Fruit fly (Drosophila melanogaster) whole organism, embryonic: ENCODE measurements around the gene CG14721.

ENCODE experiments used
- Asciz ChIP-seq: fragments of 200-800 bp; sonication (Bioruptor generic); optimal IDR thresholded peaks from 2 replicates; lab custom pipeline; 2017; ENCODE audit warnings: missing biosample characterization, mild to moderate bottlenecking, missing genetic modification characterization, missing genetic modification reagents
- Atf3 ChIP-seq: fragments of 200-800 bp; sonication (Bioruptor generic); optimal IDR thresholded peaks from 3 replicates; lab custom pipeline; 2016; ENCODE audit warnings: missing biosample characterization, missing genetic modification characterization
- Bdp1 ChIP-seq: fragments of 200-800 bp; sonication (Bioruptor generic); optimal IDR thresholded peaks from 3 replicates; lab custom pipeline; 2016; ENCODE audit warnings: missing biosample characterization, missing genetic modification characterization
- BtbVII ChIP-seq: fragments of 200-800 bp; sonication (Bioruptor generic); optimal IDR thresholded peaks from 3 replicates; lab custom pipeline; 2017; ENCODE audit warnings: missing biosample characterization, mild to moderate bottlenecking, missing genetic modification characterization
- CG10321 ChIP-seq: fragments of 200-800 bp; sonication (Bioruptor generic); IDR thresholded peaks from 2 replicates; pipeline ENCODE4 v1.3.6; 2022; ENCODE audit warnings: missing biosample characterization, missing genetic modification characterization
- CG10543 ChIP-seq: fragments of 200-800 bp; sonication (Bioruptor generic); optimal IDR thresholded peaks from 3 replicates; lab custom pipeline; 2017; ENCODE audit warnings: missing biosample characterization, mild to moderate bottlenecking, missing genetic modification characterization, moderate library complexity
- CG10979 ChIP-seq: fragments of 200-800 bp; sonication (Bioruptor generic); optimal IDR thresholded peaks from 2 replicates; lab custom pipeline; 2018; ENCODE audit warnings: missing biosample characterization, mild to moderate bottlenecking, missing genetic modification characterization, moderate library complexity
- CG11085 ChIP-seq: fragments of 200-800 bp; sonication (Bioruptor generic); IDR thresholded peaks from 2 replicates; pipeline ENCODE4 v1.3.6; 2022; ENCODE audit warnings: missing biosample characterization, missing genetic modification characterization
- CG11696 ChIP-seq: fragments of 200-800 bp; sonication (Bioruptor generic); IDR thresholded peaks from 2 replicates; pipeline ENCODE4 v1.3.6; 2022; ENCODE audit warnings: missing biosample characterization, missing genetic modification characterization
- CG12071 ChIP-seq: fragments of 200-800 bp; sonication (Bioruptor generic); optimal IDR thresholded peaks from 3 replicates; lab custom pipeline; 2018; ENCODE audit warnings: missing biosample characterization, mild to moderate bottlenecking, missing genetic modification characterization
- CG13296 ChIP-seq: fragments of 200-800 bp; sonication (Bioruptor generic); optimal IDR thresholded peaks from 3 replicates; lab custom pipeline; 2018; ENCODE audit warnings: missing biosample characterization, mild to moderate bottlenecking, missing genetic modification characterization
- CG14050 ChIP-seq: fragments of 200-800 bp; sonication (Bioruptor generic); IDR thresholded peaks from 3 replicates; pipeline ENCODE4 v1.3.6; 2022; ENCODE audit warnings: missing biosample characterization, missing genetic modification characterization
- CG14965 ChIP-seq: fragments of 200-800 bp; sonication (Bioruptor generic); optimal IDR thresholded peaks from 2 replicates; lab custom pipeline; 2016; ENCODE audit warnings: missing biosample characterization, missing genetic modification characterization, borderline replicate concordance
- CG15696 ChIP-seq: fragments of 200-800 bp; sonication (Bioruptor generic); optimal IDR thresholded peaks from 2 replicates; lab custom pipeline; 2019; ENCODE audit warnings: missing biosample characterization, mild to moderate bottlenecking, missing genetic modification characterization, moderate library complexity
- CG16779 ChIP-seq: fragments of 200-800 bp; sonication (Bioruptor generic); IDR thresholded peaks from 2 replicates; pipeline ENCODE4 v1.3.6; 2022; ENCODE audit warnings: missing biosample characterization, missing genetic modification characterization
- CG17328 ChIP-seq: fragments of 200-800 bp; sonication (Bioruptor generic); IDR thresholded peaks from 2 replicates; pipeline ENCODE4 v1.3.6; 2022; ENCODE audit warnings: missing biosample characterization, missing genetic modification characterization
- CG18476 ChIP-seq: fragments of 200-800 bp; sonication (Bioruptor generic); optimal IDR thresholded peaks from 2 replicates; lab custom pipeline; 2016; ENCODE audit warnings: missing biosample characterization, mild to moderate bottlenecking, missing genetic modification characterization
- CG2889 ChIP-seq: fragments of 200-800 bp; sonication (Bioruptor generic); IDR thresholded peaks from 3 replicates; pipeline ENCODE4 v1.3.6; 2022; ENCODE audit warnings: missing biosample characterization, missing genetic modification characterization
- CG3995 ChIP-seq: fragments of 200-800 bp; sonication (Bioruptor generic); optimal IDR thresholded peaks from 3 replicates; lab custom pipeline; 2016; ENCODE audit warnings: missing biosample characterization, missing genetic modification characterization
- CG4617 ChIP-seq: fragments of 200-800 bp; sonication (Bioruptor generic); optimal IDR thresholded peaks from 3 replicates; lab custom pipeline; 2016; ENCODE audit warnings: missing biosample characterization, missing genetic modification characterization, borderline replicate concordance
- CG8478 ChIP-seq: fragments of >200 bp; optimal IDR thresholded peaks from 2 replicates; lab custom pipeline; 2018
- CG9215 ChIP-seq: fragments of 200-800 bp; sonication (Bioruptor generic); IDR thresholded peaks from 2 replicates; pipeline ENCODE4 v1.3.6; 2022; ENCODE audit warnings: missing biosample characterization, missing genetic modification characterization
- Drgx ChIP-seq: fragments of 200-800 bp; sonication (Bioruptor generic); IDR thresholded peaks from 2 replicates; pipeline ENCODE4 v1.3.6; 2022; ENCODE audit warnings: missing biosample characterization, missing genetic modification characterization
- Hand ChIP-seq: fragments of 200-800 bp; sonication (Bioruptor generic); optimal IDR thresholded peaks from 2 replicates; lab custom pipeline; 2017; ENCODE audit warnings: mild to moderate bottlenecking, missing biosample characterization, missing genetic modification reagents, missing genetic modification characterization
- HmgZ ChIP-seq: fragments of 200-800 bp; sonication (Bioruptor generic); optimal IDR thresholded peaks from 2 replicates; lab custom pipeline; 2018; ENCODE audit warnings: missing biosample characterization, mild to moderate bottlenecking, missing genetic modification characterization
- Hmr ChIP-seq: fragments of 200-800 bp; sonication (Bioruptor generic); optimal IDR thresholded peaks from 3 replicates; lab custom pipeline; 2017; ENCODE audit warnings: mild to moderate bottlenecking, missing biosample characterization, missing genetic modification reagents, missing genetic modification characterization
- Hr39 ChIP-seq: fragments of >200 bp; optimal IDR thresholded peaks from 2 replicates; lab custom pipeline; 2017
- Hsf ChIP-seq: fragments of 200-800 bp; sonication (Bioruptor generic); optimal IDR thresholded peaks from 3 replicates; lab custom pipeline; 2016; ENCODE audit warnings: missing biosample characterization, missing genetic modification characterization
- Jarid2 ChIP-seq: fragments of 200-800 bp; sonication (Bioruptor generic); optimal IDR thresholded peaks from 3 replicates; lab custom pipeline; 2017; ENCODE audit warnings: mild to moderate bottlenecking, missing biosample characterization, missing genetic modification reagents, missing genetic modification characterization
- NC2β ChIP-seq: fragments of 200-800 bp; sonication (Bioruptor generic); optimal IDR thresholded peaks from 2 replicates; lab custom pipeline; 2016; ENCODE audit warnings: missing biosample characterization, missing genetic modification characterization
- Nf-YC ChIP-seq: fragments of 200-800 bp; optimal IDR thresholded peaks from 3 replicates; lab custom pipeline; 2019; ENCODE audit warnings: missing biosample characterization, mild to moderate bottlenecking, missing genetic modification characterization, moderate library complexity
- TFAM ChIP-seq: fragments of 200-800 bp; sonication (Bioruptor generic); optimal IDR thresholded peaks from 2 replicates; lab custom pipeline; 2017; ENCODE audit warnings: missing biosample characterization, missing genetic modification characterization, inconsistent platforms
- Taf1 ChIP-seq: fragments of 200-800 bp; sonication (Bioruptor generic); IDR thresholded peaks from 2 replicates; pipeline ENCODE4 v1.3.6; 2022; ENCODE audit warnings: missing biosample characterization, missing genetic modification characterization
- Xrp1 ChIP-seq: fragments of 200-800 bp; sonication (Bioruptor generic); IDR thresholded peaks from 2 replicates; pipeline ENCODE4 v1.3.6; 2022; ENCODE audit warnings: missing biosample characterization, missing genetic modification characterization
- YL-1 ChIP-seq: fragments of 200-800 bp; sonication (Bioruptor generic); optimal IDR thresholded peaks from 3 replicates; lab custom pipeline; 2017; ENCODE audit warnings: missing biosample characterization, mild to moderate bottlenecking, missing genetic modification characterization
- ac ChIP-seq: fragments of 200-800 bp; sonication (Bioruptor generic); optimal IDR thresholded peaks from 3 replicates; lab custom pipeline; 2017; ENCODE audit warnings: missing biosample characterization, mild to moderate bottlenecking, missing genetic modification characterization
- bigmax ChIP-seq: fragments of 200-800 bp; sonication (Bioruptor generic); optimal IDR thresholded peaks from 2 replicates; lab custom pipeline; 2018; ENCODE audit warnings: missing biosample characterization, mild to moderate bottlenecking, missing genetic modification characterization
- chif ChIP-seq, 2 experiments: fragments of 200-800 bp; sonication (Bioruptor generic); optimal IDR thresholded peaks; 3 replicates each; lab custom pipeline; 2016; ENCODE audit warnings: missing biosample characterization in 2 of 2, missing genetic modification characterization in 2 of 2
- dpn ChIP-seq, 2 experiments: fragments of 200-800 bp; sonication (Bioruptor generic); optimal IDR thresholded peaks; 3 replicates each; lab custom pipeline; 2016; ENCODE audit warnings: missing biosample characterization in 2 of 2, missing genetic modification characterization in 2 of 2
- dysf ChIP-seq: fragments of 200-800 bp; sonication (Bioruptor generic); IDR thresholded peaks from 3 replicates; pipeline ENCODE4 v1.3.6; 2022; ENCODE audit warnings: missing biosample characterization, missing genetic modification characterization
- grn ChIP-seq: fragments of 200-800 bp; sonication (Bioruptor generic); optimal IDR thresholded peaks from 3 replicates; lab custom pipeline; 2017; ENCODE audit warnings: missing biosample characterization, missing genetic modification characterization
- insv ChIP-seq, 2 experiments: fragments of 200-800 bp; sonication (Bioruptor generic); optimal IDR thresholded peaks; 3 replicates each; lab custom pipeline; 2016 to 2018; ENCODE audit warnings: missing biosample characterization in 2 of 2, missing genetic modification characterization in 2 of 2
- ken ChIP-seq: fragments of 200-800 bp; sonication (Bioruptor generic); IDR thresholded peaks from 3 replicates; pipeline ENCODE4 v1.3.6; 2022; ENCODE audit warnings: missing biosample characterization, missing genetic modification characterization
- maf-S ChIP-seq: fragments of 200-800 bp; sonication (Bioruptor generic); optimal IDR thresholded peaks from 2 replicates; lab custom pipeline; 2016; ENCODE audit warnings: missing biosample characterization, missing genetic modification characterization
- peb ChIP-seq: fragments of 200-800 bp; sonication (Bioruptor generic); IDR thresholded peaks from 2 replicates; pipeline ENCODE4 v1.3.6; 2022; ENCODE audit warnings: missing biosample characterization, missing genetic modification characterization
- shn ChIP-seq: fragments of 200-800 bp; sonication (Bioruptor generic); optimal IDR thresholded peaks from 3 replicates; lab custom pipeline; 2016; ENCODE audit warnings: missing biosample characterization, missing genetic modification characterization
- sima ChIP-seq: fragments of 200-800 bp; sonication (Bioruptor generic); optimal IDR thresholded peaks from 2 replicates; lab custom pipeline; 2016; ENCODE audit warnings: missing biosample characterization, missing genetic modification characterization
- sqz ChIP-seq: fragments of 200-800 bp; sonication (Bioruptor generic); optimal IDR thresholded peaks from 3 replicates; lab custom pipeline; 2018; ENCODE audit warnings: missing biosample characterization, mild to moderate bottlenecking, missing genetic modification characterization
- tio ChIP-seq: fragments of 200-800 bp; sonication (Bioruptor generic); optimal IDR thresholded peaks from 2 replicates; lab custom pipeline; 2017; ENCODE audit warnings: missing biosample characterization, missing genetic modification characterization, inconsistent platforms
- toy ChIP-seq: fragments of 200-800 bp; sonication (Bioruptor generic); IDR thresholded peaks from 2 replicates; pipeline ENCODE4 v1.3.6; 2022; ENCODE audit warnings: missing biosample characterization, missing genetic modification characterization
- trh ChIP-seq: fragments of 200-800 bp; sonication (Bioruptor generic); optimal IDR thresholded peaks from 2 replicates; lab custom pipeline; 2016; ENCODE audit warnings: missing biosample characterization, missing genetic modification characterization
- zfh1 ChIP-seq: fragments of 200-800 bp; sonication (Bioruptor generic); IDR thresholded peaks from 3 replicates; pipeline ENCODE4 v1.3.6; 2022; ENCODE audit warnings: missing biosample characterization, missing genetic modification characterization

Gene CG14721

DNA sequence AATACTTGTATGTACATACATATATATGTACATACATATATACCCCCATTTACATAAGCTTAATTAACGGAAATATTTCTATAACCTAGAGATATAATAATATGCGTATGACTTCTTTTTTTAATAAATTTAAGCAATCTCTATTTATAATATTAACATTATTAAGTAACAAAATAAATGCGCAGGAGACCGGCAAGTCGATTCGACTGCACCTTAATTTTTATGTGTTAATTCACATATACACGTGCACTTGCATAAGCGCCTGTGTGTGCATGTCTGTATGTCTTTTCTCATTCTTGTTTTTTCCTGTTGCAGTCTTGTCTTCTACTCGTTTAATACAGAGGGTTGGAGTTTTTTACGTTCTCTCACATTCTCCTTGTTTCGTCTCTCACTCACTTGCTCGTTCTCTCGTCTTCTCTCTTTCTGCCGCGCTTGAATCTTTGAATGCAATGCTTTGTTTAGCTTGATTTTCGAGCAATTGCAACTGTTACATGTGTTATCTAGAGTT is 45.0 kb downstream of the CG14721 start (continued):
- TF ChIP-seq CG10979 (peak; percentile 99), TFAM (peak; percentile 86), NC2β (GFP tag; lab: Kevin White, UChicago) (peak; percentile 0), grn (GFP tag; lab: Kevin White, UChicago) (peak; percentile 38), Hsf (GFP tag; lab: Kevin White, UChicago) (peak; percentile 76), CG11085 (GFP tag; lab: Robert Waterston, UW) (no peak), tio (GFP tag; lab: Kevin White, UChicago) (peak; percentile 92), trh (GFP tag; lab: Kevin White, UChicago) (peak; percentile 87), Hmr (GFP tag; lab: Kevin White, UChicago) (peak; percentile 47), maf-S (GFP tag; lab: Kevin White, UChicago) (no peak), CG3995 (GFP tag; lab: Kevin White, UChicago) (peak; percentile 11), CG4617 (GFP tag; lab: Kevin White, UChicago) (peak; percentile 78), CG17328 (peak; percentile 96), CG12071 (GFP tag; lab: Kevin White, UChicago) (no peak), Asciz (GFP tag; lab: Kevin White, UChicago) (peak; percentile 93), CG16779 (no peak), ac (GFP tag; lab: Kevin White, UChicago) (peak; percentile 92), Nf-YC (tag; lab: Kevin White, UChicago) (peak; percentile 50), Atf3 (GFP tag; lab: Kevin White, UChicago) (peak; percentile 43), sqz (GFP tag; lab: Kevin White, UChicago) (peak; percentile 94), CG14965 (GFP tag; lab: Kevin White, UChicago) (no peak), peb (GFP tag; lab: Robert Waterston, UW) (peak; percentile 83), Taf1 (GFP tag; lab: Robert Waterston, UW) (no peak), CG10543 (GFP tag; lab: Kevin White, UChicago) (no peak), Drgx (GFP tag; lab: Robert Waterston, UW) (peak; percentile 95), CG13296 (no peak), bigmax (no peak), dysf (GFP tag; lab: Robert Waterston, UW) (peak; percentile 80), ken (GFP tag; lab: Robert Waterston, UW) (peak; percentile 84), Hr39 (lab: Kevin White, UChicago) (no peak), YL-1 (GFP tag; lab: Kevin White, UChicago) (peak; percentile 49), CG10321 (GFP tag; lab: Robert Waterston, UW) (no peak), CG15696 (peak; percentile 96), chif (GFP tag; optimal IDR thresholded peaks at IDR 0.05; lab: Kevin White, UChicago) (peak; percentile 33 to 76), CG9215 (GFP tag; lab: Robert Waterston, UW) (no peak), sima (GFP tag; lab: Kevin White, UChicago) (no peak), CG8478 (lab: Kevin White, UChicago) (no peak), dpn (GFP tag; optimal IDR thresholded peaks at IDR 0.05; lab: Kevin White, UChicago) (peak; percentile 4 to 86), shn (GFP tag; lab: Kevin White, UChicago) (no peak), BtbVII (GFP tag; lab: Kevin White, UChicago) (peak; percentile 62), Jarid2 (GFP tag; lab: Kevin White, UChicago) (peak; percentile 71), CG11696 (GFP tag; lab: Robert Waterston, UW) (no peak), HmgZ (tag; lab: Kevin White, UChicago) (peak; percentile 15), Hand (no peak), CG18476 (GFP tag; lab: Kevin White, UChicago) (peak; percentile 82), Xrp1 (peak; percentile 98), CG14050 (GFP tag; lab: Robert Waterston, UW) (peak; percentile 52; the same call in 2 of the 3 replicates), CG2889 (GFP tag; lab: Robert Waterston, UW) (peak; percentile 51; the same call in 1 of the 3 replicates), insv (GFP tag; optimal IDR thresholded peaks at IDR 0.05; lab: Kevin White, UChicago) (peak in 1 of 2 experiments; percentile 11), zfh1 (GFP tag; lab: Robert Waterston, UW) (peak; percentile 96), Bdp1 (GFP tag; lab: Kevin White, UChicago) (peak; percentile 19), toy (no peak)
